Worm (Caenorhabditis elegans): Measurements from ENCODE around the gene srx-32.
"Not testable (repeated sequence)": the region's sequence is repeated elsewhere in the genome, so short reads cannot be mapped to it uniquely, and the experiment has no call there.

Gene srx-32

DNA sequence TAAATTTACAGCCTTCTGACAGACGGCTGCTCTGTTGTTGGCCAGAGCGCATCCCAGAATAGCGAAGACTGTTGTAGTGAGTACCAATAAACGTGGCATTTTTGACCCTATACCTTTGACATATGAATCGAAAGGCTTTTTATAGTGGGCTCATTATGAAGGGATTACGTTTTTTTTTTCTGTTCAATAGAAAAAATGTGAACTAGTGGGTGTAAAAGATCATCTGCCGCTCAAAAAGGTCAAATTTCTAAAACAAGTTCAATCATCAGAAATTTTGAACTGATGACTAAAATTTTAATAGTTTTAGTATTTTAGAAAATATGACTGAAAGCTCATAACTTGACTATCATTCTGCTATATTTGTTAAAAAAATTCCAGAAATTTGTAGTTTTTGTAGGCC lies 34.4 kb upstream of the srx-32 start, which contains the start of gene K09C6.9:
Gene K09C6.9, minus strand, starts transcription at position 101 of the 400 bp plus-strand sequence.
- TF ChIP-seq pha-2 (tag; optimal IDR thresholded peaks at IDR 0.05) (no peak), C08G9.2 (tag; optimal IDR thresholded peaks at IDR 0.05) (no peak), unc-86 (tag; optimal IDR thresholded peaks at IDR 0.05) (no peak), ceh-22 (tag; optimal IDR thresholded peaks at IDR 0.05) (no peak), K02D7.2 (tag; optimal IDR thresholded peaks at IDR 0.05) (no peak), sox-2 (GFP tag; IDR thresholded peaks at IDR 0.05) (no peak), fax-1 (tag; optimal IDR thresholded peaks at IDR 0.05) (no peak), syd-9 (tag; optimal IDR thresholded peaks at IDR 0.05) (no peak), fkh-10 (GFP tag; optimal IDR thresholded peaks at IDR 0.05) (no peak), lin-11 (tag; optimal IDR thresholded peaks at IDR 0.05) (no peak), ceh-45 (GFP tag; IDR thresholded peaks at IDR 0.05) (no peak), ceh-18 (tag; optimal IDR thresholded peaks at IDR 0.05) (no peak), elt-2 (tag; optimal IDR thresholded peaks at IDR 0.05) (no peak), zip-5 (tag; optimal IDR thresholded peaks at IDR 0.05) (no peak), dve-1 (tag; optimal IDR thresholded peaks at IDR 0.05) (no peak), ama-1 (optimal IDR thresholded peaks at IDR 0.05) (no peak)

DNA sequence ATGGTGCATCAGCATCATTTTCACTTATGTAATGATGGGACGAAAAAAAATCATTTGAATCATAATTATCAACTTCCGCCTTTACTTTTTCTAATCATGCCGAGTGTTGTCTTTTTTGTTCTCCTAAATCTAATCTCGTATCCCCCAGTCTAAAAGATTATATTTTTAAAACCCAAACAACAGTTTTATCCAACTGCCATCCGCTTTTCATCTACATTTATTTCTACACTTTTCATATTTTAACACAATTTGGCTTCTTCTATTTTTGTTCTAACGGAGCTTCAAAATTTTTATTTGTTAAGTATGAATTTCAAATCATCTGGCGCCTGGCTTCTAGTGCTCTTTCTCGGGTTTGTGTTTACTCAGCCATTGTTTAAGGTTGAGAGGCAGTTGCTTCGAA lies 31.7 kb upstream of the srx-32 start, which contains the start of gene K09C6.3:
Gene K09C6.3, plus strand, starts transcription at position 301 of the 400 bp plus-strand sequence.
- TF ChIP-seq ceh-6 (GFP tag; optimal IDR thresholded peaks at IDR 0.05) (no peak), gmeb-2 (tag; optimal IDR thresholded peaks at IDR 0.05) (no peak), sox-4 (tag; optimal IDR thresholded peaks at IDR 0.05) (no peak), hlh-8 (tag; optimal IDR thresholded peaks at IDR 0.05) (no peak)

ce11 chrV:849512-849911 lies 29.0 kb upstream of the srx-32 start, which contains the start of gene srbc-12:
srbc-12 (plus strand) TSS chrV:849812.
- no peak for TF ChIP-seq ama-1 (optimal IDR thresholded peaks at IDR 0.05)
- no peak for TF ChIP-seq ceh-24 (tag; optimal IDR thresholded peaks at IDR 0.05)
- no peak for TF ChIP-seq rnt-1 (tag; optimal IDR thresholded peaks at IDR 0.05)

ce11 chrV:849042-849441 lies 28.5 kb upstream of the srx-32 start:
- TF ChIP-seq madf-2 (tag; optimal IDR thresholded peaks at IDR 0.05): no peak
- no peak for TF ChIP-seq pax-1 (tag; optimal IDR thresholded peaks at IDR 0.05)
- TF ChIP-seq ceh-14 (tag; optimal IDR thresholded peaks at IDR 0.05): no peak
- TF ChIP-seq hlh-13 (GFP tag; optimal IDR thresholded peaks at IDR 0.05): no peak
- TF ChIP-seq ref-2 (tag; optimal IDR thresholded peaks at IDR 0.05): no peak
- TF ChIP-seq dve-1 (tag; optimal IDR thresholded peaks at IDR 0.05): no peak
- TF ChIP-seq rnt-1 (tag; optimal IDR thresholded peaks at IDR 0.05): no peak
- TF ChIP-seq fax-1 (tag; optimal IDR thresholded peaks at IDR 0.05): no peak
- TF ChIP-seq C38D4.7 (GFP tag; optimal IDR thresholded peaks at IDR 0.05): no peak
- TF ChIP-seq ceh-19 (GFP tag; optimal IDR thresholded peaks at IDR 0.05): no peak
- no peak for TF ChIP-seq unc-86 (tag; optimal IDR thresholded peaks at IDR 0.05)

DNA sequence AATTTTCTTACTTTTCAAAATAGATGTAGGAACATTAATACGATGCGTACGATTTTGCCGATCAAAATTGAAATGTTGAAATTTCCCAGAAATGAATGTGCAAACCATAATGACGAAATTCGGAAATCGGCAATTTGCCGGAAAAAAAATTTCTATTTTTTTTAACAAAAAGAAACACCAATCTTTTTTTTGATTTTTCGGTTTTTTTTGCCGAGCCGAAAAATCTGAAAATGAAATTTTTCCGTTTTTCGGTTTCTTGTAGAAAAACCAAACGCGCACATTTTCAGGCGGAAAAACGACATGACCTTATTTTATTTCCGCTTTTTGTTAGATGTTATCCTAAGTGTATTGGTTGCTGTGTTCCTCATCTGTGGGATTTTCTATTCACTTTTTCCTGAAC lies 27.0 kb upstream of the srx-32 start, which contains the start of gene srbc-13:
Gene srbc-13, plus strand, starts transcription at position 301 of the 400 bp plus-strand sequence.
- TF ChIP-seq sox-2 (GFP tag; IDR thresholded peaks at IDR 0.05): no peak

ce11 chrV:843118-843517 lies 22.6 kb upstream of the srx-32 start, which contains the start of gene K09C6.8:
K09C6.8 (minus strand) TSS chrV:843218.
- not testable (repeated sequence) for TF ChIP-seq unc-55 (GFP tag; optimal IDR thresholded peaks at IDR 0.05); ceh-19 (GFP tag; optimal IDR thresholded peaks at IDR 0.05); ceh-14 (tag; optimal IDR thresholded peaks at IDR 0.05)

DNA sequence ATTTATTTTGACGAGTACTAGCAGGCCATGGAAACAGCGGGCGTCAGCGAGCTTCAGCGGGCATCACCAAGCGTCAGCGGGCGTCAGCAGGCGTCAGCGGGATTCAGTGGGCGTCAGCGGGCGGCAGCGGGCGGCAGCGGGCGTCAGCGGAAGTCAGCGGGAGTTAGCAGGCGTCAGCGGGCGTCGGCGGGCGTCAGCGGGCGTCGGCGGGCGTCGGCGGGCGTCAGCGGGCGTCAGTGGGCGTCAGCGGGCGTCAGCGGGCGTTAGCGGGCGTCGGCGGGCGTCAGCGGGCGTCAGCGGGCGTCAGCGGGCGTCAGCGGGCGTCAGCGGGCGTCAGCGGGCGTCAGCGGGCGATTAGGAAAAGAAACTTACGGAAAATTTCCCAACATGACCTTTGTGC lies 22.1 kb upstream of the srx-32 start:
- TF ChIP-seq odd-2 (tag; optimal IDR thresholded peaks at IDR 0.05): no peak
- no peak for TF ChIP-seq sox-2 (GFP tag; IDR thresholded peaks at IDR 0.05)
- TF ChIP-seq hlh-30 (tag; optimal IDR thresholded peaks at IDR 0.05; ENCODE audit: insufficient read depth): no peak
- no peak for TF ChIP-seq K09A11.1 (tag; optimal IDR thresholded peaks at IDR 0.05; ENCODE audit: insufficient read depth)
- TF ChIP-seq ceh-31 (tag; optimal IDR thresholded peaks at IDR 0.05): no peak
- TF ChIP-seq ref-2 (tag; optimal IDR thresholded peaks at IDR 0.05): no peak
- no peak for TF ChIP-seq ceh-34 (tag; optimal IDR thresholded peaks at IDR 0.05)
- no peak for TF ChIP-seq C38D4.7 (GFP tag; optimal IDR thresholded peaks at IDR 0.05)
- no peak for TF ChIP-seq fkh-6 (tag; optimal IDR thresholded peaks at IDR 0.05)
- no peak for TF ChIP-seq pros-1 (tag; optimal IDR thresholded peaks at IDR 0.05)
- no peak for TF ChIP-seq pha-2 (tag; optimal IDR thresholded peaks at IDR 0.05)
- no peak for TF ChIP-seq nhr-232 (tag; optimal IDR thresholded peaks at IDR 0.05)
- no peak for TF ChIP-seq madf-2 (tag; optimal IDR thresholded peaks at IDR 0.05)
- no peak for TF ChIP-seq T23F11.4 (GFP tag; optimal IDR thresholded peaks at IDR 0.05)
- no peak for TF ChIP-seq fkh-10 (GFP tag; optimal IDR thresholded peaks at IDR 0.05)
- TF ChIP-seq lin-11 (tag; optimal IDR thresholded peaks at IDR 0.05): no peak
- TF ChIP-seq ahr-1 (tag; optimal IDR thresholded peaks at IDR 0.05): no peak
- no peak for TF ChIP-seq elt-2 (tag; optimal IDR thresholded peaks at IDR 0.05)
